Fruit fly (Drosophila melanogaster) whole organism, embryonic: ENCODE measurements around the gene Tsen2.

Experiments used
- Abd-B ChIP-seq: fragments of 200-800 bp; sonication (Bioruptor generic); optimal IDR thresholded peaks from 2 replicates; lab custom pipeline; 2018; ENCODE audit warnings: missing biosample characterization, mild to moderate bottlenecking, missing genetic modification characterization, moderate library complexity
- Asciz ChIP-seq: fragments of 200-800 bp; sonication (Bioruptor generic); optimal IDR thresholded peaks from 2 replicates; lab custom pipeline; 2017; ENCODE audit warnings: missing biosample characterization, mild to moderate bottlenecking, missing genetic modification characterization, missing genetic modification reagents
- Awh ChIP-seq: fragments of 200-800 bp; sonication (Bioruptor generic); IDR thresholded peaks from 2 replicates; pipeline ENCODE4, ENCODE4 v1.3.6; 2022; ENCODE audit warnings: missing biosample characterization, missing genetic modification characterization
- CG11723 ChIP-seq: fragments of 200-800 bp; sonication (Bioruptor generic); optimal IDR thresholded peaks from 2 replicates; lab custom pipeline; 2017; ENCODE audit warnings: missing biosample characterization, mild to moderate bottlenecking, missing genetic modification characterization
- CG13287 ChIP-seq: fragments of 200-800 bp; sonication (Bioruptor generic); IDR thresholded peaks from 2 replicates; pipeline ENCODE4 v1.3.6; 2022; ENCODE audit warnings: missing biosample characterization, missing genetic modification characterization; ENCODE audit not compliant: partially characterized antibody
- CG13296 ChIP-seq: fragments of 200-800 bp; sonication (Bioruptor generic); optimal IDR thresholded peaks from 3 replicates; lab custom pipeline; 2018; ENCODE audit warnings: missing biosample characterization, mild to moderate bottlenecking, missing genetic modification characterization
- CG13894 ChIP-seq: fragments of 200-800 bp; sonication (Bioruptor generic); optimal IDR thresholded peaks from 3 replicates; lab custom pipeline; 2018; ENCODE audit warnings: missing biosample characterization, mild to moderate bottlenecking, missing genetic modification characterization, moderate library complexity
- CG14014 ChIP-seq: fragments of 200-800 bp; sonication (Bioruptor generic); IDR thresholded peaks from 2 replicates; pipeline ENCODE4 v1.3.6; 2022; ENCODE audit warnings: missing biosample characterization, missing genetic modification characterization
- CG14667 ChIP-seq: fragments of 200-800 bp; sonication (Bioruptor generic); IDR thresholded peaks from 2 replicates; pipeline ENCODE4 v1.3.6; 2022; ENCODE audit warnings: missing biosample characterization, missing genetic modification characterization
- CG1647 ChIP-seq: fragments of 200-800 bp; sonication (Bioruptor generic); optimal IDR thresholded peaks from 3 replicates; lab custom pipeline; 2016; ENCODE audit warnings: missing biosample characterization, missing genetic modification characterization
- CG17385 ChIP-seq: fragments of 200-800 bp; sonication (Bioruptor generic); optimal IDR thresholded peaks from 3 replicates; lab custom pipeline; 2018; ENCODE audit warnings: missing biosample characterization, mild to moderate bottlenecking, missing genetic modification characterization
- CG18011 ChIP-seq: fragments of 200-800 bp; sonication (Bioruptor generic); optimal IDR thresholded peaks from 2 replicates; lab custom pipeline; 2017; ENCODE audit warnings: missing biosample characterization, missing genetic modification characterization, mild to moderate bottlenecking, moderate library complexity, missing genotype
- CG18262 ChIP-seq: fragments of 200-800 bp; optimal IDR thresholded peaks from 3 replicates; lab custom pipeline; 2019; ENCODE audit warnings: missing biosample characterization, mild to moderate bottlenecking, missing genetic modification characterization, moderate library complexity
- CG18476 ChIP-seq: fragments of 200-800 bp; sonication (Bioruptor generic); optimal IDR thresholded peaks from 2 replicates; lab custom pipeline; 2016; ENCODE audit warnings: missing biosample characterization, mild to moderate bottlenecking, missing genetic modification characterization
- CG2199 ChIP-seq: fragments of 200-800 bp; sonication (Bioruptor generic); IDR thresholded peaks from 3 replicates; pipeline ENCODE4 v1.3.6; 2022; ENCODE audit warnings: missing biosample characterization, missing genetic modification characterization
- CG4424 ChIP-seq: fragments of 200-800 bp; sonication (Bioruptor generic); optimal IDR thresholded peaks from 3 replicates; lab custom pipeline; 2016; ENCODE audit warnings: missing biosample characterization, missing genetic modification characterization
- CG7928 ChIP-seq: fragments of 200-800 bp; sonication (Bioruptor generic); optimal IDR thresholded peaks from 2 replicates; lab custom pipeline; 2017; ENCODE audit warnings: missing biosample characterization, mild to moderate bottlenecking, missing genetic modification characterization
- CG8359 ChIP-seq: fragments of 200-800 bp; sonication (Bioruptor generic); optimal IDR thresholded peaks from 2 replicates; lab custom pipeline; 2017; ENCODE audit warnings: missing biosample characterization, mild to moderate bottlenecking, missing genetic modification characterization, borderline replicate concordance
- Dek ChIP-seq: fragments of 200-800 bp; sonication (Bioruptor generic); optimal IDR thresholded peaks from 3 replicates; lab custom pipeline; 2019; ENCODE audit warnings: missing biosample characterization, mild to moderate bottlenecking, missing genetic modification characterization, moderate library complexity
- Doc3 ChIP-seq: fragments of 200-800 bp; sonication (Bioruptor generic); IDR thresholded peaks from 3 replicates; pipeline ENCODE4 v1.3.6; 2022; ENCODE audit warnings: missing biosample characterization, missing genetic modification characterization; ENCODE audit not compliant: partially characterized antibody
- ERR ChIP-seq: fragments of 200-800 bp; sonication (Bioruptor generic); optimal IDR thresholded peaks from 2 replicates; lab custom pipeline; 2016; ENCODE audit warnings: missing biosample characterization, missing genetic modification characterization
- HHEX ChIP-seq: fragments of 200-800 bp; sonication (Bioruptor generic); optimal IDR thresholded peaks from 3 replicates; lab custom pipeline; 2017; ENCODE audit warnings: missing biosample characterization, mild to moderate bottlenecking, missing genetic modification characterization, missing genetic modification reagents
- Hey ChIP-seq: fragments of 200-800 bp; sonication (Bioruptor generic); optimal IDR thresholded peaks from 3 replicates; lab custom pipeline; 2018; ENCODE audit warnings: missing biosample characterization, mild to moderate bottlenecking, missing genetic modification characterization
- Lhr ChIP-seq: fragments of 200-800 bp; sonication (Bioruptor generic); optimal IDR thresholded peaks from 3 replicates; lab custom pipeline; 2017; ENCODE audit warnings: mild to moderate bottlenecking, missing biosample characterization, missing genetic modification reagents, missing genetic modification characterization
- Mes4 ChIP-seq: fragments of 200-800 bp; sonication (Bioruptor generic); optimal IDR thresholded peaks from 2 replicates; lab custom pipeline; 2016; ENCODE audit warnings: missing biosample characterization, missing genetic modification characterization
- Sry-β ChIP-seq: fragments of 200-800 bp; sonication (Bioruptor generic); optimal IDR thresholded peaks from 2 replicates; lab custom pipeline; 2018; ENCODE audit warnings: missing biosample characterization, mild to moderate bottlenecking, missing genetic modification characterization, moderate library complexity
- Tbp ChIP-seq: fragments of >200 bp; optimal IDR thresholded peaks from 2 replicates; lab custom pipeline; 2018; ENCODE audit warnings: missing biosample characterization, missing genetic modification characterization
- YL-1 ChIP-seq: fragments of 200-800 bp; sonication (Bioruptor generic); optimal IDR thresholded peaks from 3 replicates; lab custom pipeline; 2017; ENCODE audit warnings: missing biosample characterization, mild to moderate bottlenecking, missing genetic modification characterization
- al ChIP-seq: fragments of 200-800 bp; sonication (Bioruptor generic); IDR thresholded peaks from 2 replicates; pipeline ENCODE4 v1.3.6; 2022; ENCODE audit warnings: missing biosample characterization, missing genetic modification characterization
- ap ChIP-seq: fragments of 200-800 bp; sonication (Bioruptor generic); IDR thresholded peaks from 2 replicates; pipeline ENCODE4 v1.3.6; 2022; ENCODE audit warnings: missing biosample characterization, missing genetic modification characterization
- ase ChIP-seq: fragments of 200-800 bp; sonication (Bioruptor generic); IDR thresholded peaks from 3 replicates; pipeline ENCODE4 v1.3.6; 2022; ENCODE audit warnings: missing biosample characterization, missing genetic modification characterization
- az2 ChIP-seq: fragments of 200-800 bp; sonication (Bioruptor generic); optimal IDR thresholded peaks from 3 replicates; lab custom pipeline; 2016; ENCODE audit warnings: missing biosample characterization, missing genetic modification characterization
- cas ChIP-seq: fragments of 200-800 bp; sonication (Bioruptor generic); IDR thresholded peaks from 2 replicates; pipeline ENCODE4 v1.3.6; 2022; ENCODE audit warnings: missing biosample characterization, missing genetic modification characterization
- chinmo ChIP-seq: fragments of 200-800 bp; sonication (Bioruptor generic); IDR thresholded peaks from 4 replicates; pipeline ENCODE4 v1.3.6; 2022; ENCODE audit warnings: missing biosample characterization, missing genetic modification characterization; ENCODE audit not compliant: partially characterized antibody
- crol ChIP-seq: fragments of 200-800 bp; sonication (Bioruptor generic); IDR thresholded peaks from 2 replicates; pipeline ENCODE4 v1.3.6; 2022; ENCODE audit warnings: missing biosample characterization, missing genetic modification characterization
- dmrt11E ChIP-seq: fragments of 200-800 bp; sonication (Bioruptor generic); optimal IDR thresholded peaks from 3 replicates; lab custom pipeline; 2018; ENCODE audit warnings: missing biosample characterization, mild to moderate bottlenecking, missing genetic modification characterization, moderate library complexity
- grau ChIP-seq: fragments of 200-800 bp; optimal IDR thresholded peaks from 3 replicates; lab custom pipeline; 2019; ENCODE audit warnings: missing biosample characterization, mild to moderate bottlenecking, missing genetic modification characterization, moderate library complexity
- h ChIP-seq: fragments of >200 bp; optimal IDR thresholded peaks from 2 replicates; lab custom pipeline; 2017
- hkb ChIP-seq, 2 experiments: fragments of 200-800 bp in 1 of 2; fragments of >200 bp in 1 of 2; sonication (Bioruptor generic) in 1 of 2; IDR thresholded peaks in 1 of 2; optimal IDR thresholded peaks in 1 of 2; 2 replicates each; pipeline versions ENCODE4 v1.3.6 to Lab custom; 2017 to 2022; ENCODE audit warnings: missing biosample characterization in 1 of 2, missing genetic modification characterization in 1 of 2
- jumu ChIP-seq: fragments of 200-800 bp; sonication (Bioruptor generic); optimal IDR thresholded peaks from 3 replicates; lab custom pipeline; 2016; ENCODE audit warnings: missing biosample characterization, missing genetic modification characterization
- lab ChIP-seq: fragments of 200-800 bp; sonication (Bioruptor generic); optimal IDR thresholded peaks from 3 replicates; lab custom pipeline; 2017; ENCODE audit warnings: missing biosample characterization, missing genetic modification characterization, mild to moderate bottlenecking, moderate library complexity, missing genetic modification reagents
- phol ChIP-seq: fragments of 200-800 bp; sonication (Bioruptor generic); optimal IDR thresholded peaks from 3 replicates; lab custom pipeline; 2018; ENCODE audit warnings: missing biosample characterization, mild to moderate bottlenecking, missing genetic modification characterization, moderate library complexity
- pros ChIP-seq: fragments of 200-800 bp; sonication (Bioruptor generic); optimal IDR thresholded peaks from 3 replicates; lab custom pipeline; 2019; ENCODE audit warnings: missing biosample characterization, mild to moderate bottlenecking, missing genetic modification characterization, moderate library complexity
- twi ChIP-seq: fragments of 200-800 bp; optimal IDR thresholded peaks from 2 replicates; lab custom pipeline; 2019; ENCODE audit warnings: missing biosample characterization, mild to moderate bottlenecking, missing genetic modification characterization, moderate library complexity
- vvl ChIP-seq: fragments of 200-800 bp; sonication (Bioruptor generic); IDR thresholded peaks from 2 replicates; pipeline ENCODE4 v1.3.6; 2022; ENCODE audit warnings: missing biosample characterization, missing genetic modification characterization
- wor ChIP-seq: fragments of 200-800 bp; sonication (Bioruptor generic); IDR thresholded peaks from 2 replicates; pipeline ENCODE4 v1.3.6; 2022; ENCODE audit warnings: missing biosample characterization, missing genetic modification characterization
- zen2 ChIP-seq: fragments of 200-800 bp; sonication (Bioruptor generic); IDR thresholded peaks from 3 replicates; pipeline ENCODE4 v1.3.6; 2022; ENCODE audit warnings: missing biosample characterization, missing genetic modification characterization; ENCODE audit not compliant: partially characterized antibody

Gene Tsen2

dm6 chr2L:16720707-16721700 lies 8.6 kb upstream of the Tsen2 start (continued):
- TF ChIP-seq zen2 (GFP tag; lab: Robert Waterston, UW), result no peak
- TF ChIP-seq cas (GFP tag; lab: Robert Waterston, UW), result peak; percentile 73
- TF ChIP-seq CG2199 (GFP tag; lab: Robert Waterston, UW), result peak; percentile 98
- TF ChIP-seq CG17385 (GFP tag; lab: Kevin White, UChicago), result peak; percentile 86
- TF ChIP-seq crol, result peak; percentile 31
- peak; percentile 85 for TF ChIP-seq Abd-B (GFP tag; lab: Kevin White, UChicago)
- peak; percentile 93 for TF ChIP-seq ap (GFP tag; lab: Robert Waterston, UW)
- TF ChIP-seq wor (GFP tag; lab: Robert Waterston, UW), result peak; percentile 90
- no peak for TF ChIP-seq CG18011 (GFP tag; lab: Kevin White, UChicago)
- peak; percentile 85 for TF ChIP-seq CG8359 (GFP tag; lab: Kevin White, UChicago)
- TF ChIP-seq Asciz (GFP tag; lab: Kevin White, UChicago), result peak; percentile 95
- peak; percentile 57 for TF ChIP-seq CG13894 (tag; lab: Kevin White, UChicago)
- TF ChIP-seq pros (GFP tag; lab: Kevin White, UChicago), result no peak
- TF ChIP-seq Tbp, result no peak
- peak; percentile 95 for TF ChIP-seq lab
- TF ChIP-seq hkb (optimal IDR thresholded peaks at IDR 0.05; lab: Kevin White, UChicago), result no peak
- TF ChIP-seq hkb (GFP tag; IDR thresholded peaks at IDR 0.05; lab: Robert Waterston, UW), result peak; percentile 94
- peak; percentile 83 for TF ChIP-seq grau
- TF ChIP-seq CG14014, result peak; percentile 94
- peak; percentile 94 for TF ChIP-seq phol
- peak; percentile 85 for TF ChIP-seq Dek (tag; lab: Kevin White, UChicago)
- peak; percentile 88 for TF ChIP-seq chinmo
- peak; percentile 30 for TF ChIP-seq Sry-β (GFP tag; lab: Kevin White, UChicago)
- TF ChIP-seq Doc3 (GFP tag; lab: Robert Waterston, UW), result no peak
- peak; percentile 61 for TF ChIP-seq jumu (GFP tag; lab: Kevin White, UChicago)
- peak; percentile 93 for TF ChIP-seq HHEX (GFP tag; lab: Kevin White, UChicago)
- peak; percentile 95 for TF ChIP-seq CG4424 (GFP tag; lab: Kevin White, UChicago)
- peak; percentile 98 for TF ChIP-seq vvl
- peak; percentile 93 for TF ChIP-seq CG14667 (GFP tag; lab: Robert Waterston, UW)
- peak; percentile 53 for TF ChIP-seq Mes4 (GFP tag; lab: Kevin White, UChicago)
- peak; percentile 87 for TF ChIP-seq CG1647 (GFP tag; lab: Kevin White, UChicago)
- TF ChIP-seq az2, result peak; percentile 79
- TF ChIP-seq YL-1 (GFP tag; lab: Kevin White, UChicago), result peak; percentile 22
- peak; percentile 84 for TF ChIP-seq CG11723 (GFP tag; lab: Kevin White, UChicago)
- TF ChIP-seq al (GFP tag; lab: Robert Waterston, UW), result peak; percentile 81
- TF ChIP-seq CG18476 (GFP tag; lab: Kevin White, UChicago), result peak; percentile 94
- TF ChIP-seq CG13296 (GFP tag; lab: Kevin White, UChicago), result peak; percentile 85
- TF ChIP-seq CG7928 (GFP tag; lab: Kevin White, UChicago), result peak; percentile 21
- peak; percentile 98 for TF ChIP-seq Awh
- peak; percentile 79 for TF ChIP-seq twi (tag; lab: Kevin White, UChicago)
- no peak for TF ChIP-seq CG13287
- peak; percentile 48 for TF ChIP-seq dmrt11E
- TF ChIP-seq ERR (GFP tag; lab: Kevin White, UChicago), result peak; percentile 34
- peak; percentile 95 for TF ChIP-seq CG18262 (tag; lab: Kevin White, UChicago)
- TF ChIP-seq Hey (tag; lab: Kevin White, UChicago), result no peak
- peak; percentile 95 for TF ChIP-seq ase (GFP tag; lab: Robert Waterston, UW)
- TF ChIP-seq Lhr (GFP tag; lab: Kevin White, UChicago), result peak; percentile 68
- no peak for TF ChIP-seq h
